Worm (Caenorhabditis elegans): ENCODE results near the gene T27D12.6.

T27D12.6 gene

DNA sequence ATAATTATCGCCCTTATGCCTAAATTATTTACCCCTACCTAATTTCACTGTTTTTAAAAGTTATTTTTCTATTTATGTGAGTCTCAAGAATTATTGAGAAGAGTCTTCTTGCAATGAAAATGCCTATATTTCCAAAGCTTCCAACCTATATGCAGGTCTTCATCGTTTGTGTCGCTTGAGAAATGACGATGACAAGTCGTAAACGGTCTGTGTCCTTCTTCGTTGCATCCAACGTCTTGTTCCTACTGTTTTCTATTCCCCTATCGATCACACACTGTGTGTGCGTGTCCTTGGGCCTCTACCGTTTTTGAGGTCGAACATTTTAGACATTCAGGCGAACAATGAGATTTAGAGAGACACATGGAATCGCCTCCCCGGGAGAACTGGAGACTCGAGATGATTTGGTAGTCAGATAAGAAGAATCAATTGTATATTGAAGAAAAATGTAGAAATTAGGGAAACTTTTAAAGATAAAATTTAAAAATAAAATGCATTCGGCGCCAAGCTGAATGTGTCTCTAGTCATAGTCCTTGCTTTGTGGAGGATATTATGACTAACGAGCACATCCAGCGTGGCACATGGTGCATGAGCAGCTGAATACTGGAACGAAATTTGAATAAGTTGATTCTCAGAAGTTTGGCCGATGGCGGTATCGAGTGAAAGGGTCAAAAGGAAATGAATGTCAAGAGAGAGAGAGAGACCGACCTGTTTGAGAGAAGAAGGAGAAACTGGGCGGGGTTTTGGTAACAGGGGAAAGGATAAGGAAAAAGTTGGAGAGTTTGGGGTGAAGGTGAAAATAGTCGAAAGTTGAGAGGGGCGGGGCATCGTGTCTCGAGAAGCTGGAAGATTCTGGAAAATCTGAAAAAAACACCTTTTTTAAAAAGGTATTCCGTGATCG lies 45.4 kb downstream of the T27D12.6 start:
- TF ChIP-seq elt-2 (tag; optimal IDR thresholded peaks at IDR 0.05) (peak; percentile 0), ets-4 (tag; optimal IDR thresholded peaks at IDR 0.05) (no peak), syd-9 (tag; optimal IDR thresholded peaks at IDR 0.05) (no peak)

DNA sequence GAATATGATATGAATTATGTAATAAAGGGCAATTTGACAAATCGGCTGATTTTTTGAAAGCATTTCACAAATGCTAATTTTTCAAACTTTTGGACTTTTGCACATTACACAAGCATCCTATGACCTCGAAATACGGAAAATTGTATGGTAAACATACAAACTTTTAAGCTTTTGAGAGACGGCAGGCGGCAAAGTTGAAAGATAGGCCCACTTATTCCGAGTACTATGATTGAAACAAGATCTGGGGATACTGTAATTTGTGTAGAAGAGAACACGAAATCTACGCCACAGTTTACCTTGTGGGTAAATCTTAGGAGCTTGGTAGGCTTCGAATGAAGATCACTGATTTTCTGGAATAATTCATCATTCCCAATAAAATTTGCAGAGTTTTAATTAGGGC lies 48.3 kb downstream of the T27D12.6 start, which contains the start of gene ZK930.6:
ZK930.6 (plus strand) TSS at position 301 of the 400 bp plus-strand sequence.
- no peak for TF ChIP-seq unc-42 (tag; optimal IDR thresholded peaks at IDR 0.05)
- no peak for TF ChIP-seq pax-1 (tag; optimal IDR thresholded peaks at IDR 0.05)
- TF ChIP-seq fax-1 (tag; optimal IDR thresholded peaks at IDR 0.05) = no peak
- no peak for TF ChIP-seq ref-2 (tag; optimal IDR thresholded peaks at IDR 0.05)
- no peak for TF ChIP-seq odd-2 (tag; optimal IDR thresholded peaks at IDR 0.05)
- TF ChIP-seq unc-55 (GFP tag; optimal IDR thresholded peaks at IDR 0.05) = no peak
- no peak for TF ChIP-seq che-1 (tag; optimal IDR thresholded peaks at IDR 0.05)
- no peak for TF ChIP-seq hlh-15 (tag; optimal IDR thresholded peaks at IDR 0.05)
- no peak for TF ChIP-seq syd-9 (tag; optimal IDR thresholded peaks at IDR 0.05)
- no peak for TF ChIP-seq tbx-7 (tag; optimal IDR thresholded peaks at IDR 0.05)
- no peak for TF ChIP-seq nhr-232 (tag; optimal IDR thresholded peaks at IDR 0.05)
- no peak for TF ChIP-seq tbx-2 (tag; optimal IDR thresholded peaks at IDR 0.05)
- no peak for TF ChIP-seq ceh-34 (tag; optimal IDR thresholded peaks at IDR 0.05)
- no peak for TF ChIP-seq lim-6 (tag; optimal IDR thresholded peaks at IDR 0.05)
- TF ChIP-seq nfya-1 (tag; optimal IDR thresholded peaks at IDR 0.05) = no peak
- no peak for TF ChIP-seq ceh-31 (tag; optimal IDR thresholded peaks at IDR 0.05)
- no peak for TF ChIP-seq madf-2 (tag; optimal IDR thresholded peaks at IDR 0.05)
- TF ChIP-seq sdc-2 (tag; optimal IDR thresholded peaks at IDR 0.05) = no peak

All from whole organism, late embryonic.